Worm (Caenorhabditis elegans) whole organism, L1 larva: ENCODE measurements around the gene K04C2.5.
A peak's percentile ranks its signal among the peaks of the same experiment; 100 is the strongest.

Source experiments
- C16A3.4 ChIP-seq: fragments of 150-350 bp; optimal IDR thresholded peaks from 2 replicates; lab custom pipeline; 2014; ENCODE audit warnings: missing biosample characterization, missing genetic modification characterization
- Y116A8C.19 ChIP-seq: sonication (generic microtip); optimal IDR thresholded peaks from 2 replicates; lab custom pipeline; 2016; ENCODE audit warnings: missing compliant biosample characterization, missing genetic modification characterization, borderline replicate concordance
- ama-1 ChIP-seq: fragments of 150-350 bp; optimal IDR thresholded peaks from 2 replicates; lab custom pipeline; 2014
- ceh-8 ChIP-seq: fragments of 200-800 bp; sonication (Bioruptor generic); optimal IDR thresholded peaks from 2 replicates; lab custom pipeline; 2018; ENCODE audit warnings: mild to moderate bottlenecking, missing genetic modification characterization, moderate library complexity, missing compliant biosample characterization
- ceh-82 ChIP-seq, 3 experiments: fragments of 150-350 bp in 1 of 3; sonication (generic microtip) in 2 of 3; optimal IDR thresholded peaks; 2 replicates each; lab custom pipeline; 2014 to 2017; ENCODE audit warnings: missing biosample characterization in 3 of 3, missing genetic modification characterization in 3 of 3
- ceh-88 ChIP-seq: fragments of 200-800 bp; sonication (Bioruptor generic); IDR thresholded peaks from 2 replicates; pipeline ENCODE4 v1.3.6; 2022; ENCODE audit warnings: missing genetic modification characterization, missing compliant biosample characterization
- ces-1 ChIP-seq: fragments of 150-350 bp; optimal IDR thresholded peaks from 2 replicates; lab custom pipeline; 2014; ENCODE audit warnings: missing biosample characterization, missing genetic modification reagents, missing genetic modification characterization
- dpl-1 ChIP-seq, 3 experiments: fragments of 150-350 bp in 2 of 3; sonication (generic microtip) in 1 of 3; optimal IDR thresholded peaks; 2 replicates each; lab custom pipeline; 2014 to 2017; ENCODE audit warnings: missing biosample characterization in 3 of 3, missing genetic modification characterization in 3 of 3, missing genetic modification reagents in 3 of 3
- dsc-1 ChIP-seq: sonication (generic microtip); optimal IDR thresholded peaks from 2 replicates; lab custom pipeline; 2016; ENCODE audit warnings: mild to moderate bottlenecking, missing genetic modification characterization, missing compliant biosample characterization
- efl-1 ChIP-seq, 4 experiments: fragments of 150-350 bp; optimal IDR thresholded peaks in 3 of 4; peaks in 1 of 4; 1 replicate in 1 of 4; 2 replicates in 3 of 4; lab custom pipeline; 2014; ENCODE audit warnings: missing biosample characterization in 2 of 4, missing genetic modification characterization in 2 of 4, missing genetic modification reagents in 2 of 4
- egl-13 ChIP-seq: sonication (generic microtip); optimal IDR thresholded peaks from 2 replicates; lab custom pipeline; 2016; ENCODE audit warnings: missing genotype, missing genetic modification reagents, missing genetic modification characterization, missing compliant biosample characterization
- egl-27 ChIP-seq, 2 experiments: fragments of 150-350 bp in 1 of 2; sonication (generic microtip); optimal IDR thresholded peaks; 3 replicates each; lab custom pipeline; 2017 to 2018; ENCODE audit warnings: missing biosample characterization in 2 of 2, missing genetic modification characterization in 2 of 2, missing genetic modification reagents in 2 of 2
- elt-2 ChIP-seq: sonication (generic microtip); optimal IDR thresholded peaks from 2 replicates; lab custom pipeline; 2016; ENCODE audit warnings: missing genetic modification characterization, mild to moderate bottlenecking, inconsistent platforms, missing compliant biosample characterization, missing genetic modification reagents
- ets-5 ChIP-seq: fragments of 200-800 bp; sonication (Bioruptor generic); IDR thresholded peaks from 2 replicates; pipeline ENCODE4 v1.3.6; 2022; ENCODE audit warnings: missing genetic modification characterization, missing compliant biosample characterization
- fkh-10 ChIP-seq: sonication (generic microtip); optimal IDR thresholded peaks from 2 replicates; lab custom pipeline; 2017; ENCODE audit warnings: missing biosample characterization, missing genetic modification reagents, missing genetic modification characterization
- fkh-8 ChIP-seq: sonication (generic microtip); optimal IDR thresholded peaks from 2 replicates; lab custom pipeline; 2016; ENCODE audit warnings: mild to moderate bottlenecking, missing genetic modification characterization, missing compliant biosample characterization
- hpl-2 ChIP-seq: fragments of 150-350 bp; optimal IDR thresholded peaks from 2 replicates; lab custom pipeline; 2014; ENCODE audit warnings: missing biosample characterization, missing genetic modification reagents, missing genetic modification characterization
- lin-13 ChIP-seq: fragments of 150-350 bp; optimal IDR thresholded peaks from 2 replicates; lab custom pipeline; 2014; ENCODE audit warnings: missing biosample characterization, missing genetic modification reagents, missing genetic modification characterization
- lin-14 ChIP-seq: fragments of 200-800 bp; sonication (Bioruptor generic); optimal IDR thresholded peaks from 2 replicates; lab custom pipeline; 2018; ENCODE audit warnings: mild to moderate bottlenecking, missing genetic modification characterization, moderate library complexity, missing compliant biosample characterization
- lin-35 ChIP-seq, 2 experiments: fragments of 150-350 bp; optimal IDR thresholded peaks; 2 replicates each; lab custom pipeline; 2014; ENCODE audit warnings: missing biosample characterization in 2 of 2, missing genetic modification characterization in 2 of 2, missing genetic modification reagents in 2 of 2
- lin-39 ChIP-seq: fragments of 150-350 bp; optimal IDR thresholded peaks from 2 replicates; lab custom pipeline; 2014; ENCODE audit warnings: missing biosample characterization, missing genetic modification reagents, missing genetic modification characterization
- lsy-2 ChIP-seq, 2 experiments: fragments of 150-350 bp; optimal IDR thresholded peaks; 2 replicates each; lab custom pipeline; 2014; ENCODE audit warnings: missing biosample characterization in 2 of 2, missing genetic modification characterization in 2 of 2
- mab-9 ChIP-seq: fragments of 200-800 bp; sonication (Bioruptor generic); IDR thresholded peaks from 2 replicates; pipeline ENCODE4 v1.3.6; 2022; ENCODE audit warnings: missing genetic modification reagents, missing genetic modification characterization, missing compliant biosample characterization
- mdl-1 ChIP-seq, 2 experiments: fragments of 150-350 bp; optimal IDR thresholded peaks; 2 replicates each; lab custom pipeline; 2014 to 2017; ENCODE audit warnings: missing biosample characterization in 2 of 2, missing genetic modification characterization in 2 of 2, inconsistent platforms in 1 of 2
- nhr-11 ChIP-seq: fragments of 150-350 bp; optimal IDR thresholded peaks from 2 replicates; lab custom pipeline; 2014; ENCODE audit warnings: missing biosample characterization, missing genetic modification characterization
- nhr-20 ChIP-seq: sonication (generic microtip); optimal IDR thresholded peaks from 2 replicates; lab custom pipeline; 2016; ENCODE audit warnings: mild to moderate bottlenecking, missing genetic modification characterization, missing compliant biosample characterization
- nhr-47 ChIP-seq: sonication (generic microtip); optimal IDR thresholded peaks from 2 replicates; lab custom pipeline; 2016; ENCODE audit warnings: mild to moderate bottlenecking, missing genetic modification characterization, moderate library complexity, missing compliant biosample characterization
- nhr-71 ChIP-seq: sonication (generic microtip); optimal IDR thresholded peaks from 2 replicates; lab custom pipeline; 2016; ENCODE audit warnings: mild to moderate bottlenecking, missing genetic modification characterization, moderate library complexity, missing compliant biosample characterization
- nhr-76 ChIP-seq: sonication (generic microtip); optimal IDR thresholded peaks from 2 replicates; lab custom pipeline; 2017; ENCODE audit warnings: missing biosample characterization, missing genetic modification characterization
- nhr-77 ChIP-seq: fragments of 150-350 bp; optimal IDR thresholded peaks from 2 replicates; lab custom pipeline; 2014; ENCODE audit warnings: missing biosample characterization, missing genetic modification characterization
- nhr-84 ChIP-seq: sonication (generic microtip); optimal IDR thresholded peaks from 2 replicates; lab custom pipeline; 2017; ENCODE audit warnings: missing biosample characterization, missing genetic modification characterization
- nhr-90 ChIP-seq: sonication (generic microtip); optimal IDR thresholded peaks from 2 replicates; lab custom pipeline; 2016; ENCODE audit warnings: mild to moderate bottlenecking, missing genetic modification characterization, missing compliant biosample characterization; ENCODE audit not compliant: poor library complexity
- pag-3 ChIP-seq: sonication (generic microtip); optimal IDR thresholded peaks from 2 replicates; lab custom pipeline; 2017; ENCODE audit warnings: missing genetic modification characterization, mild to moderate bottlenecking, missing compliant biosample characterization, antibody characterized with exemption, borderline replicate concordance; ENCODE audit not compliant: insufficient read depth
- pqm-1 ChIP-seq: sonication (generic microtip); optimal IDR thresholded peaks from 3 replicates; lab custom pipeline; 2017; ENCODE audit warnings: missing biosample characterization, missing genetic modification characterization
- rnt-1 ChIP-seq: sonication (generic microtip); optimal IDR thresholded peaks from 2 replicates; lab custom pipeline; 2016; ENCODE audit warnings: mild to moderate bottlenecking, missing genetic modification characterization, moderate library complexity, missing compliant biosample characterization
- snpc-4 ChIP-seq: fragments of 150-350 bp; optimal IDR thresholded peaks from 2 replicates; lab custom pipeline; 2014; ENCODE audit warnings: missing biosample characterization, missing genetic modification characterization
- snu-23 ChIP-seq: sonication (generic microtip); optimal IDR thresholded peaks from 2 replicates; lab custom pipeline; 2016; ENCODE audit warnings: missing genetic modification characterization, missing compliant biosample characterization
- sptf-1 ChIP-seq: fragments of 150-350 bp; optimal IDR thresholded peaks from 2 replicates; lab custom pipeline; 2014; ENCODE audit warnings: missing biosample characterization, missing genetic modification characterization
- swsn-7 ChIP-seq: sonication (generic microtip); optimal IDR thresholded peaks from 2 replicates; lab custom pipeline; 2016; ENCODE audit warnings: missing genetic modification characterization, missing compliant biosample characterization
- tbx-2 ChIP-seq: sonication (generic microtip); optimal IDR thresholded peaks from 2 replicates; lab custom pipeline; 2016; ENCODE audit warnings: missing genetic modification characterization, missing compliant biosample characterization
- tlp-1 ChIP-seq: fragments of 150-350 bp; optimal IDR thresholded peaks from 2 replicates; lab custom pipeline; 2014; ENCODE audit warnings: missing biosample characterization, missing genetic modification characterization
- unc-98 ChIP-seq: fragments of 200-800 bp; sonication (Bioruptor generic); IDR thresholded peaks from 2 replicates; pipeline ENCODE4 v1.3.6; 2022; ENCODE audit warnings: missing genetic modification characterization, missing compliant biosample characterization
- vab-15 ChIP-seq: sonication (generic microtip); optimal IDR thresholded peaks from 2 replicates; lab custom pipeline; 2017; ENCODE audit warnings: missing genotype, mild to moderate bottlenecking, missing genetic modification characterization, missing compliant biosample characterization
- zip-4 ChIP-seq: fragments of 200-800 bp; sonication (Bioruptor generic); optimal IDR thresholded peaks from 2 replicates; lab custom pipeline; 2018; ENCODE audit warnings: mild to moderate bottlenecking, missing genetic modification characterization, moderate library complexity, missing compliant biosample characterization
- ztf-4 ChIP-seq: fragments of 150-350 bp; optimal IDR thresholded peaks from 2 replicates; lab custom pipeline; 2014; ENCODE audit warnings: missing biosample characterization, missing genetic modification characterization

K04C2.5 gene

ce11 chrIII:6880797-6881196, 10.7 kb downstream of the K04C2.5 start, which contains the start of gene K04C2.7:
Gene K04C2.7, plus strand, starts transcription at chrIII:6881097.
- peak; percentile 4 for TF ChIP-seq nhr-47 (tag; lab: Kevin White, UChicago)
- TF ChIP-seq snpc-4 (tag; lab: Kevin White, UChicago), result no peak
- TF ChIP-seq ets-5 (GFP tag; lab: Robert Waterston, UW), result no peak
- no peak for TF ChIP-seq lin-35 (GFP tag; optimal IDR thresholded peaks at IDR 0.05; lab: Kevin White, UChicago)
- TF ChIP-seq C16A3.4, result no peak
- no peak for TF ChIP-seq tbx-2 (tag; lab: Kevin White, UChicago)
- TF ChIP-seq fkh-8 (tag; lab: Kevin White, UChicago), result peak; percentile 49
- TF ChIP-seq dpl-1 (GFP tag; optimal IDR thresholded peaks at IDR 0.05; lab: Kevin White, UChicago), result no peak
- TF ChIP-seq nhr-90 (tag; lab: Kevin White, UChicago), result no peak
- TF ChIP-seq efl-1 (optimal IDR thresholded peaks at IDR 0.05; lab: Kevin White, UChicago), result no peak
- no peak for TF ChIP-seq efl-1 (GFP tag; optimal IDR thresholded peaks at IDR 0.05 in 1 of 2; lab: Kevin White, UChicago)
- TF ChIP-seq unc-98 (GFP tag; lab: Robert Waterston, UW), result no peak
- peak; percentile 9 for TF ChIP-seq nhr-71
- no peak for TF ChIP-seq ceh-82 (tag; optimal IDR thresholded peaks at IDR 0.05; lab: Kevin White, UChicago)
- TF ChIP-seq dsc-1 (tag; lab: Kevin White, UChicago), result peak; percentile 2
- no peak for TF ChIP-seq ces-1
- TF ChIP-seq ceh-8, result peak; percentile 3

- TF ChIP-seq ama-1 (lab: Kevin White, UChicago), result peak; percentile 55
- TF ChIP-seq dsc-1 (tag; lab: Kevin White, UChicago), result peak; percentile 5
- peak in 1 of 3 experiments; percentile 16 for TF ChIP-seq ceh-82 (tag; optimal IDR thresholded peaks at IDR 0.05; lab: Kevin White, UChicago)
- peak; percentile 50 for TF ChIP-seq nhr-47 (tag; lab: Kevin White, UChicago)
- TF ChIP-seq nhr-77 (tag; lab: Kevin White, UChicago), result no peak
- no peak for TF ChIP-seq egl-27 (tag; optimal IDR thresholded peaks at IDR 0.05; lab: Kevin White, UChicago)
- peak; percentile 81 for TF ChIP-seq lin-14
- TF ChIP-seq tlp-1, result no peak
- no peak for TF ChIP-seq hpl-2 (GFP tag; lab: Kevin White, UChicago)
- TF ChIP-seq swsn-7 (tag; lab: Kevin White, UChicago), result peak; percentile 6
- peak; percentile 36 for TF ChIP-seq nhr-20 (tag; lab: Kevin White, UChicago)
- TF ChIP-seq nhr-84, result no peak
- TF ChIP-seq nhr-11 (tag; lab: Kevin White, UChicago), result peak; percentile 50
- no peak for TF ChIP-seq ets-5 (GFP tag; lab: Robert Waterston, UW)
- peak; percentile 32 for TF ChIP-seq fkh-8 (tag; lab: Kevin White, UChicago)
- peak in 1 of 2 experiments; percentile 31 for TF ChIP-seq efl-1 (optimal IDR thresholded peaks at IDR 0.05; lab: Kevin White, UChicago)
- TF ChIP-seq efl-1 (GFP tag; optimal IDR thresholded peaks at IDR 0.05 in 1 of 2; lab: Kevin White, UChicago), result peak in 1 of 2 experiments; percentile 91
- peak; percentile 75 for TF ChIP-seq rnt-1
- peak; percentile 60 for TF ChIP-seq snu-23 (GFP tag; lab: Kevin White, UChicago)
- peak; percentile 77 for TF ChIP-seq nhr-71
- peak; percentile 4 for TF ChIP-seq tbx-2 (tag; lab: Kevin White, UChicago)
- peak; percentile 34 to 59 for TF ChIP-seq lsy-2 (tag; optimal IDR thresholded peaks at IDR 0.05; lab: Kevin White, UChicago)
- peak; percentile 42 for TF ChIP-seq ztf-4
These were observed 17.7 kb downstream of the K04C2.5 start for ce11 chrIII:6873724-6874123.

ce11 chrIII:6872534-6873150, 18.8 kb downstream of the K04C2.5 start, which contains the start of gene K04C2.3:
Gene K04C2.3, plus strand, starts transcription at chrIII:6873089.
- TF ChIP-seq tbx-2 (tag; lab: Kevin White, UChicago), result peak; percentile 6
- no peak for TF ChIP-seq Y116A8C.19 (tag; lab: Kevin White, UChicago)
- TF ChIP-seq nhr-76 (tag; lab: Kevin White, UChicago), result no peak
- no peak for TF ChIP-seq elt-2 (tag; lab: Kevin White, UChicago)
- no peak for TF ChIP-seq lin-39 (tag; lab: Kevin White, UChicago)
- no peak for TF ChIP-seq egl-13 (tag; lab: Kevin White, UChicago)
- TF ChIP-seq sptf-1 (tag; lab: Kevin White, UChicago), result no peak
- no peak for TF ChIP-seq efl-1 (optimal IDR thresholded peaks at IDR 0.05; lab: Kevin White, UChicago)
- peak in 1 of 2 experiments; percentile 71 for TF ChIP-seq efl-1 (GFP tag; optimal IDR thresholded peaks at IDR 0.05 in 1 of 2; lab: Kevin White, UChicago)
- TF ChIP-seq zip-4 (GFP tag; lab: Kevin White, UChicago), result no peak
- no peak for TF ChIP-seq pqm-1
- no peak for TF ChIP-seq lin-13 (GFP tag; lab: Kevin White, UChicago)
- no peak for TF ChIP-seq vab-15 (tag; lab: Kevin White, UChicago)
- TF ChIP-seq mdl-1 (tag; optimal IDR thresholded peaks at IDR 0.05; lab: Kevin White, UChicago), result no peak
- TF ChIP-seq mab-9, result no peak
- TF ChIP-seq rnt-1, result peak; percentile 26
- no peak for TF ChIP-seq fkh-10 (GFP tag; lab: Kevin White, UChicago)
- peak; percentile 20 for TF ChIP-seq nhr-71
- TF ChIP-seq ceh-88 (GFP tag; lab: Robert Waterston, UW), result peak; percentile 28; the same call in 1 of the 2 replicates
- no peak for TF ChIP-seq pag-3 (tag; lab: Kevin White, UChicago)
- no peak for TF ChIP-seq hpl-2 (GFP tag; lab: Kevin White, UChicago)
- TF ChIP-seq nhr-20 (tag; lab: Kevin White, UChicago), result peak; percentile 6
